Worm (Caenorhabditis elegans) whole organism, L4 larva: ENCODE results near the gene hum-4.
A peak's percentile ranks its signal among the peaks of the same experiment; 100 is the strongest.

ENCODE experiments used
- D1046.2 ChIP-seq: fragments of 200-800 bp; sonication (Bioruptor generic); IDR thresholded peaks from 2 replicates; pipeline ENCODE4 v1.3.6; 2022; ENCODE audit warnings: missing genetic modification characterization, missing compliant biosample characterization
- F10B5.3 ChIP-seq: sonication (generic microtip); optimal IDR thresholded peaks from 2 replicates; lab custom pipeline; 2016; ENCODE audit warnings: mild to moderate bottlenecking, missing genetic modification characterization, missing compliant biosample characterization
- F37D6.2 ChIP-seq: sonication (generic microtip); optimal IDR thresholded peaks from 2 replicates; lab custom pipeline; 2016; ENCODE audit warnings: mild to moderate bottlenecking, missing genetic modification characterization, missing compliant biosample characterization
- F49E8.2 ChIP-seq: sonication (generic microtip); optimal IDR thresholded peaks from 2 replicates; lab custom pipeline; 2016; ENCODE audit warnings: missing compliant biosample characterization, mild to moderate bottlenecking, missing genetic modification characterization, borderline replicate concordance
- T20F7.1 ChIP-seq: fragments of 200-800 bp; sonication (Bioruptor generic); optimal IDR thresholded peaks from 2 replicates; lab custom pipeline; 2018; ENCODE audit warnings: mild to moderate bottlenecking, missing genetic modification characterization, missing compliant biosample characterization
- T26A8.4 ChIP-seq: fragments of 200-800 bp; sonication (Bioruptor generic); IDR thresholded peaks from 2 replicates; pipeline ENCODE4 v1.3.6; 2022; ENCODE audit warnings: missing genetic modification characterization, missing compliant biosample characterization
- Y105C5A.15 ChIP-seq: fragments of 200-800 bp; sonication (Bioruptor generic); IDR thresholded peaks from 2 replicates; pipeline ENCODE4 v1.3.6; 2022; ENCODE audit warnings: missing genetic modification characterization, missing compliant biosample characterization
- Y48G9A.11 ChIP-seq: fragments of 200-800 bp; sonication (Bioruptor generic); IDR thresholded peaks from 2 replicates; pipeline ENCODE4 v1.3.6; 2022; ENCODE audit warnings: missing genetic modification reagents, missing genetic modification characterization, missing compliant biosample characterization
- ZK337.2 ChIP-seq: fragments of 200-800 bp; sonication (Bioruptor generic); IDR thresholded peaks from 2 replicates; pipeline ENCODE4 v1.3.6; 2022; ENCODE audit warnings: missing genetic modification reagents, missing genetic modification characterization, missing compliant biosample characterization
- ZK546.5 ChIP-seq, 2 experiments: sonication (generic microtip); optimal IDR thresholded peaks; 2 replicates each; lab custom pipeline; 2017; ENCODE audit warnings: missing biosample characterization in 2 of 2, missing genetic modification characterization in 2 of 2
- ama-1 ChIP-seq: fragments of 150-350 bp; optimal IDR thresholded peaks from 2 replicates; lab custom pipeline; 2014; ENCODE audit warnings: inconsistent platforms, mixed read lengths
- attf-4 ChIP-seq: sonication (generic microtip); optimal IDR thresholded peaks from 3 replicates; lab custom pipeline; 2017; ENCODE audit warnings: missing biosample characterization, missing genetic modification characterization
- ceh-44 ChIP-seq: fragments of 200-800 bp; sonication (Bioruptor generic); IDR thresholded peaks from 2 replicates; pipeline ENCODE4 v1.3.6; 2022; ENCODE audit warnings: missing genetic modification reagents, missing genetic modification characterization, missing compliant biosample characterization
- cey-2 ChIP-seq: sonication (generic microtip); optimal IDR thresholded peaks from 3 replicates; lab custom pipeline; 2017; ENCODE audit warnings: missing genetic modification characterization, mild to moderate bottlenecking, missing compliant biosample characterization, antibody characterized with exemption, borderline replicate concordance; ENCODE audit not compliant: insufficient read depth
- ctbp-1 ChIP-seq: fragments of 200-800 bp; sonication (Bioruptor generic); IDR thresholded peaks from 2 replicates; pipeline ENCODE4 v1.3.6; 2022; ENCODE audit warnings: missing genetic modification reagents, missing genetic modification characterization, missing compliant biosample characterization
- daf-12 ChIP-seq: fragments of 150-350 bp; optimal IDR thresholded peaks from 2 replicates; lab custom pipeline; 2014; ENCODE audit warnings: missing biosample characterization, missing genetic modification reagents, missing genetic modification characterization
- daf-16 ChIP-seq, 3 experiments: sonication (generic microtip); optimal IDR thresholded peaks; 2 replicates each; lab custom pipeline; 2016 to 2017; ENCODE audit warnings: missing genetic modification characterization in 3 of 3, missing genetic modification reagents in 3 of 3, mild to moderate bottlenecking in 2 of 3, missing compliant biosample characterization in 2 of 3, missing biosample characterization in 1 of 3, moderate library complexity in 1 of 3
- daf-19 ChIP-seq: fragments of 200-800 bp; sonication (Bioruptor generic); conservative IDR thresholded peaks from 2 replicates; pipeline ENCODE4 v1.3.6; 2022; ENCODE audit warnings: missing genetic modification characterization, missing compliant biosample characterization
- dmd-6 ChIP-seq: fragments of 200-800 bp; sonication (Bioruptor generic); IDR thresholded peaks from 2 replicates; pipeline ENCODE4 v1.3.6; 2022; ENCODE audit warnings: missing genetic modification reagents, missing genetic modification characterization, missing compliant biosample characterization
- dmd-9 ChIP-seq: fragments of 200-800 bp; sonication (Bioruptor generic); IDR thresholded peaks from 2 replicates; pipeline ENCODE4 v1.3.6; 2022; ENCODE audit warnings: missing genetic modification reagents, missing genetic modification characterization, missing compliant biosample characterization
- dve-1 ChIP-seq: sonication (generic microtip); optimal IDR thresholded peaks from 2 replicates; lab custom pipeline; 2017; ENCODE audit warnings: antibody characterized with exemption, mild to moderate bottlenecking, missing genetic modification characterization, missing compliant biosample characterization; ENCODE audit not compliant: insufficient read depth
- egl-27 ChIP-seq: sonication (generic microtip); optimal IDR thresholded peaks from 3 replicates; lab custom pipeline; 2017; ENCODE audit warnings: missing biosample characterization, missing genetic modification reagents, missing genetic modification characterization
- egl-43 ChIP-seq: fragments of 200-800 bp; sonication (Bioruptor generic); IDR thresholded peaks from 2 replicates; pipeline ENCODE4 v1.3.6; 2022; ENCODE audit warnings: missing genetic modification reagents, missing genetic modification characterization, missing compliant biosample characterization
- fos-1 ChIP-seq: fragments of 150-350 bp; optimal IDR thresholded peaks from 2 replicates; lab custom pipeline; 2014; ENCODE audit warnings: missing biosample characterization, missing genetic modification characterization
- gei-8 ChIP-seq: fragments of 200-800 bp; sonication (Bioruptor generic); optimal IDR thresholded peaks from 2 replicates; lab custom pipeline; 2018; ENCODE audit warnings: mild to moderate bottlenecking, missing genetic modification characterization, missing compliant biosample characterization
- hlh-30 ChIP-seq: sonication (generic microtip); optimal IDR thresholded peaks from 2 replicates; lab custom pipeline; 2017; ENCODE audit warnings: antibody characterized with exemption, mild to moderate bottlenecking, missing genetic modification characterization, missing compliant biosample characterization; ENCODE audit not compliant: insufficient read depth
- jun-1 ChIP-seq: fragments of 150-350 bp; optimal IDR thresholded peaks from 2 replicates; lab custom pipeline; 2014; ENCODE audit warnings: missing biosample characterization, missing genetic modification reagents, missing genetic modification characterization
- lin-1 ChIP-seq: fragments of 200-800 bp; sonication (Bioruptor generic); IDR thresholded peaks from 2 replicates; pipeline ENCODE4 v1.3.6; 2022; ENCODE audit warnings: missing genetic modification reagents, missing genetic modification characterization, missing compliant biosample characterization
- lin-13 ChIP-seq: fragments of 150-350 bp; optimal IDR thresholded peaks from 2 replicates; lab custom pipeline; 2014; ENCODE audit warnings: missing biosample characterization, missing genetic modification reagents, missing genetic modification characterization
- lin-15B ChIP-seq: fragments of 150-350 bp; sonication (generic microtip); optimal IDR thresholded peaks from 3 replicates; lab custom pipeline; 2014; ENCODE audit warnings: missing biosample characterization, missing genetic modification characterization
- lin-38 ChIP-seq: fragments of 200-800 bp; sonication (Bioruptor generic); IDR thresholded peaks from 2 replicates; pipeline ENCODE4 v1.3.6; 2022; ENCODE audit warnings: missing genetic modification reagents, missing genetic modification characterization, missing compliant biosample characterization
- lin-39 ChIP-seq: fragments of 150-350 bp; optimal IDR thresholded peaks from 2 replicates; lab custom pipeline; 2014; ENCODE audit warnings: missing biosample characterization, missing genetic modification reagents, missing genetic modification characterization
- madf-9 ChIP-seq: fragments of 200-800 bp; sonication (Bioruptor generic); conservative IDR thresholded peaks from 2 replicates; pipeline ENCODE4 v1.3.6; 2022; ENCODE audit warnings: missing genetic modification reagents, missing genetic modification characterization, missing compliant biosample characterization
- mdl-1 ChIP-seq, 2 experiments: fragments of 150-350 bp in 1 of 2; sonication (generic microtip) in 1 of 2; optimal IDR thresholded peaks; 2 replicates each; lab custom pipeline; 2014 to 2017; ENCODE audit warnings: missing biosample characterization in 2 of 2, missing genetic modification characterization in 2 of 2
- mep-1 ChIP-seq: fragments of 150-350 bp; sonication (generic microtip); optimal IDR thresholded peaks from 3 replicates; lab custom pipeline; 2014; ENCODE audit warnings: missing biosample characterization, missing genetic modification characterization
- mes-2 ChIP-seq: sonication (generic microtip); optimal IDR thresholded peaks from 2 replicates; lab custom pipeline; 2016; ENCODE audit warnings: missing genotype, mild to moderate bottlenecking, missing genetic modification characterization, missing compliant biosample characterization; ENCODE audit not compliant: poor library complexity, severe bottlenecking
- nhr-111 ChIP-seq: fragments of 200-800 bp; sonication (Bioruptor generic); optimal IDR thresholded peaks from 2 replicates; lab custom pipeline; 2018; ENCODE audit warnings: mild to moderate bottlenecking, missing genetic modification characterization, missing compliant biosample characterization
- nhr-237 ChIP-seq: sonication (generic microtip); optimal IDR thresholded peaks from 2 replicates; lab custom pipeline; 2017; ENCODE audit warnings: missing biosample characterization, missing genetic modification characterization
- nhr-48 ChIP-seq: sonication (generic microtip); optimal IDR thresholded peaks from 2 replicates; lab custom pipeline; 2016; ENCODE audit warnings: mild to moderate bottlenecking, missing genetic modification characterization, missing compliant biosample characterization
- saeg-2 ChIP-seq: fragments of 200-800 bp; sonication (Bioruptor generic); IDR thresholded peaks from 2 replicates; pipeline ENCODE4 v1.3.6; 2022; ENCODE audit warnings: missing genetic modification reagents, missing genetic modification characterization, missing compliant biosample characterization
- skn-1 ChIP-seq: fragments of 150-350 bp; optimal IDR thresholded peaks from 2 replicates; lab custom pipeline; 2014; ENCODE audit warnings: missing biosample characterization, missing genetic modification characterization
- tag-97 ChIP-seq: fragments of 200-800 bp; sonication (Bioruptor generic); IDR thresholded peaks from 2 replicates; pipeline ENCODE4 v1.3.6; 2022; ENCODE audit warnings: missing genetic modification characterization, missing compliant biosample characterization
- tra-1 ChIP-seq: fragments of 200-800 bp; sonication (Bioruptor generic); IDR thresholded peaks from 2 replicates; pipeline ENCODE4 v1.3.6; 2022; ENCODE audit warnings: missing genetic modification reagents, missing genetic modification characterization, missing compliant biosample characterization
- unc-130 ChIP-seq: sonication (generic microtip); optimal IDR thresholded peaks from 2 replicates; lab custom pipeline; 2016; ENCODE audit warnings: missing genetic modification reagents, missing genetic modification characterization, missing compliant biosample characterization
- unc-39 ChIP-seq: sonication (generic microtip); optimal IDR thresholded peaks from 2 replicates; lab custom pipeline; 2017; ENCODE audit warnings: missing biosample characterization, missing genetic modification characterization
- unc-62 ChIP-seq, 3 experiments: fragments of 150-350 bp in 1 of 3; sonication (generic microtip); optimal IDR thresholded peaks in 2 of 3; peaks in 1 of 3; 1 replicate in 1 of 3; 2 replicates in 2 of 3; lab custom pipeline; 2014 to 2017; ENCODE audit warnings: missing biosample characterization in 3 of 3, missing genetic modification characterization in 3 of 3, missing genetic modification reagents in 3 of 3, missing genotype in 1 of 3
- vab-7 ChIP-seq: fragments of 200-800 bp; sonication (Bioruptor generic); IDR thresholded peaks from 2 replicates; pipeline ENCODE4 v1.3.6; 2022; ENCODE audit warnings: missing genetic modification reagents, missing genetic modification characterization, missing compliant biosample characterization
- zfp-3 ChIP-seq: fragments of 200-800 bp; sonication (Bioruptor generic); conservative IDR thresholded peaks from 2 replicates; pipeline ENCODE4 v1.3.6; 2022; ENCODE audit warnings: missing genetic modification reagents, missing genetic modification characterization, missing compliant biosample characterization
- ztf-7 ChIP-seq: fragments of 150-350 bp; optimal IDR thresholded peaks from 2 replicates; lab custom pipeline; 2014; ENCODE audit warnings: missing biosample characterization, missing genetic modification characterization

Gene hum-4

DNA sequence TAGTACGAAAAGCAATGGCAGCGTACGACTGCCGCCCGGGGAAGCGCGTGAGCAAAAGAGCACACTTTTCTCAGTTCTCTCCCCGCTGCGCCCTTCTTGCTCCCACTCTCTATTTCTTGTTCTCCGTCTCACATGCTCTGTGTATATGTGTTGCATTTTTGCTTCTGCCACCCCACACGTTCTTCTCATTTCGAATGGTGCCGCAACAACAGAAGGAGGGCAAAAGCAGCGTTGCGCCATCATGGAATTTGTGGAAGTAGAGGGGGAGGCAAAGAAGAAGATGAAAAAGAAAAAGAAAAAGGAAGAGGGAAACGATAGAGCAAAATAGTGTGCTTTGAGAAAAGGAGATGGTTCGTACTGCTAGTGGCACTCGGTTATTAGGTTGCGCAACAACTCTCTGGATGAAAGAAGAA lies 33.9 kb upstream of the hum-4 start (continued):
- no peak for TF ChIP-seq Y48G9A.11
- TF ChIP-seq daf-16 (GFP tag; optimal IDR thresholded peaks at IDR 0.05; lab: Kevin White, UChicago) = peak in 1 of 2 experiments; percentile 15
- TF ChIP-seq daf-16 (tag; optimal IDR thresholded peaks at IDR 0.05; lab: Kevin White, UChicago) = no peak
- peak; percentile 61 for TF ChIP-seq ama-1 (lab: Kevin White, UChicago)
- no peak for TF ChIP-seq zfp-3 (GFP tag; lab: Robert Waterston, UW)
- 0 out of 2 replicates have a peak, but pooled peaks have one; percentile 57 for TF ChIP-seq daf-19 (GFP tag; lab: Robert Waterston, UW)
- TF ChIP-seq lin-15B (tag; lab: Kevin White, UChicago) = no peak
- no peak for TF ChIP-seq daf-12 (tag; lab: Kevin White, UChicago)
- TF ChIP-seq madf-9 (GFP tag; lab: Robert Waterston, UW) = no peak
- no peak; the same call in 1 of the 2 replicates for TF ChIP-seq tag-97 (GFP tag; lab: Robert Waterston, UW)
- TF ChIP-seq attf-4 (tag; lab: Kevin White, UChicago) = no peak
- no peak for TF ChIP-seq lin-39 (tag; lab: Kevin White, UChicago)
- TF ChIP-seq Y105C5A.15 (GFP tag; lab: Robert Waterston, UW) = no peak
- TF ChIP-seq tra-1 (GFP tag; lab: Robert Waterston, UW) = no peak
- TF ChIP-seq T26A8.4 = no peak
- TF ChIP-seq egl-43 (GFP tag; lab: Robert Waterston, UW) = peak; percentile 34; the same call in 1 of the 2 replicates
- TF ChIP-seq ctbp-1 (GFP tag; lab: Robert Waterston, UW) = peak; percentile 80
- peak; percentile 66 for TF ChIP-seq F37D6.2 (tag; lab: Kevin White, UChicago)
- peak; percentile 7 for TF ChIP-seq dve-1 (tag; lab: Kevin White, UChicago)
- 0 out of 2 replicates have a peak, but pooled peaks have one; percentile 16 for TF ChIP-seq saeg-2 (GFP tag; lab: Robert Waterston, UW)
- 0 out of 2 replicates have a peak, but pooled peaks have one; percentile 5 for TF ChIP-seq ZK337.2 (GFP tag; lab: Robert Waterston, UW)
- TF ChIP-seq egl-27 (tag; lab: Kevin White, UChicago) = no peak
- no peak for TF ChIP-seq unc-39 (tag; lab: Kevin White, UChicago)
- no peak for TF ChIP-seq vab-7 (GFP tag; lab: Robert Waterston, UW)
- peak; percentile 48 to 92 for TF ChIP-seq mdl-1 (tag; optimal IDR thresholded peaks at IDR 0.05; lab: Kevin White, UChicago)
- TF ChIP-seq D1046.2 (GFP tag; lab: Robert Waterston, UW) = no peak
- TF ChIP-seq gei-8 (GFP tag; lab: Kevin White, UChicago) = no peak
- TF ChIP-seq lin-13 (GFP tag; lab: Kevin White, UChicago) = peak; percentile 35
- no peak for TF ChIP-seq cey-2
- TF ChIP-seq dmd-9 (GFP tag; lab: Robert Waterston, UW) = no peak
- TF ChIP-seq ztf-7 (tag; lab: Kevin White, UChicago) = no peak
- no peak for TF ChIP-seq nhr-237 (tag; lab: Kevin White, UChicago)
- peak; percentile 89 for TF ChIP-seq mep-1 (tag; lab: Kevin White, UChicago)
- TF ChIP-seq nhr-111 = no peak
- no peak for TF ChIP-seq nhr-48 (tag; lab: Kevin White, UChicago)
- TF ChIP-seq lin-1 = no peak
- no peak for TF ChIP-seq F10B5.3 (tag; lab: Kevin White, UChicago)
- no peak for TF ChIP-seq fos-1 (tag; lab: Kevin White, UChicago)
- peak; percentile 55 for TF ChIP-seq mes-2 (tag; lab: Kevin White, UChicago)
- 0 out of 2 replicates have a peak, but pooled peaks have one; percentile 19 for TF ChIP-seq lin-38
- TF ChIP-seq ceh-44 (GFP tag; lab: Robert Waterston, UW) = no peak
- TF ChIP-seq skn-1 (tag; lab: Kevin White, UChicago) = no peak
- no peak for TF ChIP-seq T20F7.1 (GFP tag; lab: Kevin White, UChicago)
- no peak for TF ChIP-seq unc-130 (GFP tag; lab: Kevin White, UChicago)
- TF ChIP-seq F49E8.2 = no peak
- TF ChIP-seq ZK546.5 (tag; optimal IDR thresholded peaks at IDR 0.05; lab: Kevin White, UChicago) = no peak
- peak; percentile 90 for TF ChIP-seq hlh-30 (tag; lab: Kevin White, UChicago)
- peak in 1 of 2 experiments; percentile 97 for TF ChIP-seq unc-62 (GFP tag; optimal IDR thresholded peaks at IDR 0.05 in 1 of 2; lab: Kevin White, UChicago)
- no peak for TF ChIP-seq unc-62 (tag; optimal IDR thresholded peaks at IDR 0.05; lab: Kevin White, UChicago)
- no peak for TF ChIP-seq jun-1
- TF ChIP-seq dmd-6 = no peak
